5 worm cellular contexts compared by ENCODE assay signal in genomic region chrV:13130439-13130840, ce11.
A peak's percentile ranks its signal among the peaks of the same experiment; 100 is the strongest.
TF ChIP-seq lines count a peak whose summit lies in the region.

No protein-coding gene starts in this region.

TF ChIP-seq in whole organism, L1 larva, 84 proteins besides CTCF, POLR2A, EP300 and RAD21 (continues in another document):
- TF ChIP-seq zip-4 (GFP tag; optimal IDR thresholded peaks at IDR 0.05; lab: Kevin White, UChicago) (no peak), xbp-1 (tag; optimal IDR thresholded peaks at IDR 0.05; lab: Kevin White, UChicago) (peak; percentile 36), nhr-76 (tag; optimal IDR thresholded peaks at IDR 0.05; lab: Kevin White, UChicago) (no peak), F16B12.6 (tag; optimal IDR thresholded peaks at IDR 0.05; lab: Kevin White, UChicago) (no peak), snpc-4 (tag; optimal IDR thresholded peaks at IDR 0.05; lab: Kevin White, UChicago) (no peak), snu-23 (GFP tag; optimal IDR thresholded peaks at IDR 0.05; lab: Kevin White, UChicago) (peak; percentile 48), ceh-90 (tag; optimal IDR thresholded peaks at IDR 0.05; lab: Kevin White, UChicago) (no peak), ama-1 (optimal IDR thresholded peaks at IDR 0.05; lab: Kevin White, UChicago) (peak; percentile 33), nhr-19 (GFP tag; conservative IDR thresholded peaks at IDR 0.05; lab: Robert Waterston, UW) (peak; percentile 52), mdl-1 (tag; optimal IDR thresholded peaks at IDR 0.05; lab: Kevin White, UChicago) (peak in 1 of 2 experiments; percentile 12), swsn-7 (tag; optimal IDR thresholded peaks at IDR 0.05; lab: Kevin White, UChicago) (peak; percentile 57), unc-86 (tag; optimal IDR thresholded peaks at IDR 0.05; lab: Kevin White, UChicago) (peak; percentile 51), jun-1 (tag; optimal IDR thresholded peaks at IDR 0.05; lab: Kevin White, UChicago) (peak; percentile 61), ceh-82 (tag; optimal IDR thresholded peaks at IDR 0.05; lab: Kevin White, UChicago) (peak; percentile 23 to 68 (median 54)), ces-1 (GFP tag; optimal IDR thresholded peaks at IDR 0.05; lab: Kevin White, UChicago) (no peak), nhr-77 (tag; optimal IDR thresholded peaks at IDR 0.05; lab: Kevin White, UChicago) (peak; percentile 13), egl-27 (tag; optimal IDR thresholded peaks at IDR 0.05; lab: Kevin White, UChicago) (peak in 1 of 2 experiments; percentile 28), mef-2 (tag; optimal IDR thresholded peaks at IDR 0.05; lab: Kevin White, UChicago) (peak; percentile 14)

TF ChIP-seq in whole organism, L3 larva, 47 proteins besides CTCF, POLR2A, EP300 and RAD21 (continues in another document):
- TF ChIP-seq lin-39 (tag; optimal IDR thresholded peaks at IDR 0.05; lab: Kevin White, UChicago), result peak; percentile 94
- TF ChIP-seq fkh-10 (GFP tag; optimal IDR thresholded peaks at IDR 0.05; lab: Kevin White, UChicago), result peak; percentile 37
- no peak for TF ChIP-seq mdl-1 (tag; optimal IDR thresholded peaks at IDR 0.05; lab: Kevin White, UChicago)
- TF ChIP-seq ceh-28 (tag; optimal IDR thresholded peaks at IDR 0.05; lab: Kevin White, UChicago), result no peak
- no peak for TF ChIP-seq ceh-16 (tag; optimal IDR thresholded peaks at IDR 0.05; lab: Kevin White, UChicago)
- TF ChIP-seq elt-2 (tag; optimal IDR thresholded peaks at IDR 0.05; lab: Kevin White, UChicago), result peak; percentile 95
- TF ChIP-seq eor-1 (tag; optimal IDR thresholded peaks at IDR 0.05; lab: Kevin White, UChicago), result no peak
- TF ChIP-seq ztf-11 (tag; optimal IDR thresholded peaks at IDR 0.05; lab: Kevin White, UChicago), result no peak
- TF ChIP-seq aly-2 (tag; optimal IDR thresholded peaks at IDR 0.05; lab: Kevin White, UChicago), result no peak
- TF ChIP-seq hmg-11 (tag; optimal IDR thresholded peaks at IDR 0.05; lab: Kevin White, UChicago), result peak; percentile 61
- peak; percentile 78 for TF ChIP-seq nfya-1 (tag; optimal IDR thresholded peaks at IDR 0.05; lab: Kevin White, UChicago; ENCODE audit: insufficient read depth)
- TF ChIP-seq tbx-2 (tag; optimal IDR thresholded peaks at IDR 0.05; lab: Kevin White, UChicago), result peak; percentile 24
- TF ChIP-seq unc-62 (GFP tag; optimal IDR thresholded peaks at IDR 0.05; lab: Kevin White, UChicago), result no peak
- TF ChIP-seq ama-1 (optimal IDR thresholded peaks at IDR 0.05; lab: Kevin White, UChicago), result peak; percentile 69
- TF ChIP-seq ceh-82 (tag; optimal IDR thresholded peaks at IDR 0.05; lab: Kevin White, UChicago), result no peak
- no peak for TF ChIP-seq R02D3.7 (tag; optimal IDR thresholded peaks at IDR 0.05; lab: Kevin White, UChicago)
- no peak for TF ChIP-seq nhr-25 (tag; optimal IDR thresholded peaks at IDR 0.05; lab: Kevin White, UChicago)
- TF ChIP-seq sea-2 (GFP tag; optimal IDR thresholded peaks at IDR 0.05; lab: Kevin White, UChicago), result no peak
- no peak for TF ChIP-seq unc-39 (tag; optimal IDR thresholded peaks at IDR 0.05; lab: Kevin White, UChicago)
- no peak for TF ChIP-seq nhr-67 (tag; optimal IDR thresholded peaks at IDR 0.05; lab: Kevin White, UChicago)

TF ChIP-seq in whole organism, early embryonic, 17 proteins besides CTCF, POLR2A, EP300 and RAD21:
- TF ChIP-seq tbx-37 (GFP tag; conservative IDR thresholded peaks at IDR 0.05; lab: Robert Waterston, UW), result no peak
- TF ChIP-seq hnd-1 (tag; optimal IDR thresholded peaks at IDR 0.05; lab: Kevin White, UChicago), result no peak
- no peak for TF ChIP-seq flt-1 (GFP tag; IDR thresholded peaks at IDR 0.05; lab: Robert Waterston, UW)
- no peak for TF ChIP-seq aly-1 (tag; optimal IDR thresholded peaks at IDR 0.05; lab: Kevin White, UChicago)
- TF ChIP-seq sea-1 (GFP tag; conservative IDR thresholded peaks at IDR 0.05; lab: Robert Waterston, UW), result no peak
- TF ChIP-seq pes-1 (GFP tag; IDR thresholded peaks at IDR 0.05; lab: Robert Waterston, UW), result no peak
- TF ChIP-seq scrt-1 (GFP tag; IDR thresholded peaks at IDR 0.05; lab: Robert Waterston, UW), result no peak
- peak; percentile 67 for TF ChIP-seq F13C5.2 (tag; optimal IDR thresholded peaks at IDR 0.05; lab: Kevin White, UChicago)
- TF ChIP-seq tbx-11 (GFP tag; IDR thresholded peaks at IDR 0.05; lab: Robert Waterston, UW), result no peak
- TF ChIP-seq B0310.2 (tag; optimal IDR thresholded peaks at IDR 0.05; lab: Kevin White, UChicago), result no peak
- TF ChIP-seq ets-7 (tag; optimal IDR thresholded peaks at IDR 0.05; lab: Kevin White, UChicago), result no peak
- TF ChIP-seq ceh-36 (tag; optimal IDR thresholded peaks at IDR 0.05; lab: Kevin White, UChicago), result no peak
- no peak for TF ChIP-seq hmbx-1 (tag; optimal IDR thresholded peaks at IDR 0.05; lab: Kevin White, UChicago)
- TF ChIP-seq hmg-4 (GFP tag; optimal IDR thresholded peaks at IDR 0.05; lab: Kevin White, UChicago), result peak; percentile 79
- TF ChIP-seq ama-1 (optimal IDR thresholded peaks at IDR 0.05; lab: Kevin White, UChicago), result no peak

TF ChIP-seq in whole organism, midembryonic, 9 proteins besides CTCF, POLR2A, EP300 and RAD21:
- TF ChIP-seq med-1 (GFP tag; optimal IDR thresholded peaks at IDR 0.05; lab: Kevin White, UChicago; ENCODE audit: insufficient read depth) (no peak), ref-1 (GFP tag; conservative IDR thresholded peaks at IDR 0.05; lab: Robert Waterston, UW) (no peak), cog-1 (tag; optimal IDR thresholded peaks at IDR 0.05; lab: Kevin White, UChicago) (peak; percentile 25), ztf-23 (GFP tag; IDR thresholded peaks at IDR 0.05; lab: Robert Waterston, UW) (0 out of 2 replicates have a peak, but pooled peaks have one; percentile 50), tab-1 (GFP tag; IDR thresholded peaks at IDR 0.05; lab: Robert Waterston, UW) (0 out of 2 replicates have a peak, but pooled peaks have one; percentile 48), T22C8.4 (GFP tag; IDR thresholded peaks at IDR 0.05; lab: Robert Waterston, UW) (peak; percentile 41; the same call in 1 of the 2 replicates)

TF ChIP-seq in whole organism, young adult, 124 proteins besides CTCF, POLR2A, EP300 and RAD21 (continues in another document):
- TF ChIP-seq egl-18 (GFP tag; IDR thresholded peaks at IDR 0.05; lab: Robert Waterston, UW) (no peak), snpc-1.3 (tag; optimal IDR thresholded peaks at IDR 0.05; lab: Kevin White, UChicago; ENCODE audit: insufficient read depth) (no peak), F22D6.2 (tag; optimal IDR thresholded peaks at IDR 0.05; lab: Kevin White, UChicago) (peak; percentile 19), hlh-26 (GFP tag; conservative IDR thresholded peaks at IDR 0.05; lab: Robert Waterston, UW) (no peak), mcd-1 (GFP tag; IDR thresholded peaks at IDR 0.05; lab: Robert Waterston, UW) (peak; percentile 55; the same call in 1 of the 2 replicates), attf-5 (GFP tag; optimal IDR thresholded peaks at IDR 0.05; lab: Kevin White, UChicago) (peak; percentile 61), pbrm-1 (GFP tag; IDR thresholded peaks at IDR 0.05; lab: Robert Waterston, UW) (no peak), C17E4.6 (GFP tag; IDR thresholded peaks at IDR 0.05; lab: Robert Waterston, UW) (no peak), tbp1 (GFP tag; optimal IDR thresholded peaks at IDR 0.05; lab: Kevin White, UChicago) (peak; percentile 35), lin-54 (GFP tag; optimal IDR thresholded peaks at IDR 0.05; lab: Kevin White, UChicago) (peak; percentile 38), Y67H2A.10 (GFP tag; conservative IDR thresholded peaks at IDR 0.05; lab: Robert Waterston, UW) (no peak), bed-2 (GFP tag; IDR thresholded peaks at IDR 0.05; lab: Robert Waterston, UW) (no peak), madf-10 (tag; optimal IDR thresholded peaks at IDR 0.05; lab: Kevin White, UChicago) (peak; percentile 27), attf-6 (GFP tag; IDR thresholded peaks at IDR 0.05; lab: Robert Waterston, UW) (no peak), tbx-9 (tag; optimal IDR thresholded peaks at IDR 0.05; lab: Kevin White, UChicago; ENCODE audit: borderline replicate concordance) (no peak), mel-28 (tag; optimal IDR thresholded peaks at IDR 0.05; lab: Kevin White, UChicago; ENCODE audit: borderline replicate concordance) (no peak), repo-1 (tag; optimal IDR thresholded peaks at IDR 0.05; lab: Kevin White, UChicago) (no peak), let-607 (tag; optimal IDR thresholded peaks at IDR 0.05; lab: Kevin White, UChicago) (peak; percentile 69 to 86), B0035.1 (tag; optimal IDR thresholded peaks at IDR 0.05; lab: Kevin White, UChicago) (no peak), ztf-3 (GFP tag; optimal IDR thresholded peaks at IDR 0.05; lab: Kevin White, UChicago) (no peak), T07F8.4 (tag; optimal IDR thresholded peaks at IDR 0.05; lab: Kevin White, UChicago) (no peak), unc-130 (GFP tag; optimal IDR thresholded peaks at IDR 0.05; lab: Kevin White, UChicago) (no peak), nfyb-1 (GFP tag; IDR thresholded peaks at IDR 0.05; lab: Robert Waterston, UW) (peak; percentile 11; the same call in 1 of the 2 replicates), sptf-2 (GFP tag; optimal IDR thresholded peaks at IDR 0.05; lab: Kevin White, UChicago) (no peak), ceh-40 (GFP tag; IDR thresholded peaks at IDR 0.05; lab: Robert Waterston, UW) (no peak), nfya-2 (GFP tag; IDR thresholded peaks at IDR 0.05; lab: Robert Waterston, UW) (no peak), akir-1 (GFP tag; optimal IDR thresholded peaks at IDR 0.05; lab: Kevin White, UChicago) (no peak), die-1 (tag; optimal IDR thresholded peaks at IDR 0.05; lab: Kevin White, UChicago) (peak; percentile 17), somi-1 (GFP tag; optimal IDR thresholded peaks at IDR 0.05; lab: Kevin White, UChicago) (peak; percentile 45), xnd-1 (tag; optimal IDR thresholded peaks at IDR 0.05; lab: Kevin White, UChicago) (no peak), pha-4 (tag; optimal IDR thresholded peaks at IDR 0.05; lab: Kevin White, UChicago) (no peak), ekl-4 (GFP tag; IDR thresholded peaks at IDR 0.05; lab: Robert Waterston, UW) (no peak; the same call in 1 of the 2 replicates), B0261.1 (tag; optimal IDR thresholded peaks at IDR 0.05; lab: Kevin White, UChicago) (no peak), hsf-1 (GFP tag; IDR thresholded peaks at IDR 0.05; lab: Robert Waterston, UW) (no peak), ceh-27 (GFP tag; optimal IDR thresholded peaks at IDR 0.05; lab: Kevin White, UChicago) (peak; percentile 30), sea-2 (GFP tag; IDR thresholded peaks at IDR 0.05; lab: Robert Waterston, UW) (no peak), F37B4.10 (GFP tag; IDR thresholded peaks at IDR 0.05; lab: Robert Waterston, UW) (no peak), F55B11.4 (tag; optimal IDR thresholded peaks at IDR 0.05; lab: Kevin White, UChicago; ENCODE audit: borderline replicate concordance, insufficient read depth) (no peak), ccch-3 (GFP tag; optimal IDR thresholded peaks at IDR 0.05; lab: Kevin White, UChicago) (no peak), snpc-1.1 (tag; optimal IDR thresholded peaks at IDR 0.05; lab: Kevin White, UChicago; ENCODE audit: insufficient read depth) (no peak), lir-1 (GFP tag; conservative IDR thresholded peaks at IDR 0.05; lab: Robert Waterston, UW) (no peak)

Comparison
In these comparisons a context has a peak if more than half of its experiments do, and no peak if none do; other contexts are left out.
1. Of the 8 proteins assayed by ChIP-seq in both whole organism, young adult and whole organism, L1 larva: peak only in whole organism, young adult: nhr-90 and snpc-4; only in whole organism, L1 larva: ama-1; in both: none; in neither: 2; mixed calls (peak in some experiments, not most) for 3.